Worm (Caenorhabditis elegans): Measurements from ENCODE around the gene R166.3.

R166.3 gene

ce11 chrII:10537988-10538387 is 1.1 kb downstream of the R166.3 start:
- TF ChIP-seq nhr-76 (tag; optimal IDR thresholded peaks at IDR 0.05) (no peak), bed-3 (GFP tag; optimal IDR thresholded peaks at IDR 0.05) (no peak), pha-4 (tag; optimal IDR thresholded peaks at IDR 0.05) (no peak)

DNA sequence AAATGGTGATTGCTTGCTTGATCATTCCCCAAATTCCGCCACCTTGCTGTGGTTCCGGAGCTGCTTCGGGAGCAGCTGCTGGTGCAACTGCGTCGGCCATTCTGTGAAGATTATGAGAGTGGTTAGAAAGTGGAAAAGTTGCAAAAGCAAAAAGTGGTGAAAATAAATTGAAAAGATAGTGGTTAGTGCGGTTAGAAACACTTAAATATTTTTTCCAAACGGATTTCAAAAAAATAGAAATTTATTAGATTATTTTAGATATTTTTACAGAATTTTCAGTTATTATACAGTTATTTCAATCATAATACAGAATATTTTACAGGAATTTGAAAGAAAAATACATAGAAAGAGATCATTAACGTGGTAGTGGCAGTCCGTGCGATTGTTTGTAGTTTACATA is 1.6 kb downstream of the R166.3 start, which contains the start of gene R166.2:
TSS of gene R166.2 (minus strand) at position 101 of the 400 bp plus-strand sequence.
- TF ChIP-seq blmp-1 (tag; optimal IDR thresholded peaks at IDR 0.05) (no peak), ceh-43 (GFP tag; optimal IDR thresholded peaks at IDR 0.05) (no peak), unc-120 (tag; optimal IDR thresholded peaks at IDR 0.05; ENCODE audit: poor library complexity, severe bottlenecking) (no peak), mls-2 (tag; optimal IDR thresholded peaks at IDR 0.05) (no peak), lsy-2 (tag; optimal IDR thresholded peaks at IDR 0.05) (no peak), unc-39 (tag; optimal IDR thresholded peaks at IDR 0.05) (no peak)

DNA sequence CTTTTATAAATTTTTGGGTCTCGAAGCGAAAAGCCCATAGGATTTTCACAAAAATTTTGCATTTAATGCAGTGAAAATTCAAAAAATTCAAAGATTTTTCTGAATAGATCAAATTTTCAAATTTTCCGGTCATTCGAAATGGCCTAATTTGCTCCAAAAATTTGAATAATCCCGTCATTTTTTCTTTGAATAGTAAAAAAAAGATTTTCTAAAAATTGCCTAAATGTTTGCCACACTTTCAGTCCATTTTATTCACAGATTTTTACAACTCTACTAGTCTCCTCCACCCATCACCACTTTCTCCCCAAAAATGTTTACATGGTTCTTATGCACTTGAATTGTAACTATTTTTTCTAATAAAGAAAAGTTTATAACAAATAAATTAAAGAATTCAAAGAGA is 5.1 kb downstream of the R166.3 start:
- TF ChIP-seq unc-62 (GFP tag; optimal IDR thresholded peaks at IDR 0.05) = no peak
- no peak for TF ChIP-seq lsy-2 (tag; optimal IDR thresholded peaks at IDR 0.05)
- no peak for TF ChIP-seq ces-1 (GFP tag; optimal IDR thresholded peaks at IDR 0.05)
- TF ChIP-seq nhr-237 (tag; optimal IDR thresholded peaks at IDR 0.05) = no peak
- no peak for TF ChIP-seq nhr-12 (tag; optimal IDR thresholded peaks at IDR 0.05)
- TF ChIP-seq lin-13 (tag; optimal IDR thresholded peaks at IDR 0.05) = no peak
- TF ChIP-seq unc-39 (tag; optimal IDR thresholded peaks at IDR 0.05) = no peak
- TF ChIP-seq mab-5 (tag; optimal IDR thresholded peaks at IDR 0.05) = no peak
- TF ChIP-seq nhr-2 (tag; optimal IDR thresholded peaks at IDR 0.05) = no peak
- no peak for TF ChIP-seq mls-2 (tag; optimal IDR thresholded peaks at IDR 0.05)
- TF ChIP-seq elt-3 (tag; optimal IDR thresholded peaks at IDR 0.05) = no peak
- TF ChIP-seq tbx-8 (GFP tag; optimal IDR thresholded peaks at IDR 0.05) = no peak
- TF ChIP-seq sptf-1 (tag; optimal IDR thresholded peaks at IDR 0.05) = no peak
- TF ChIP-seq unc-120 (tag; optimal IDR thresholded peaks at IDR 0.05; ENCODE audit: poor library complexity, severe bottlenecking) = no peak

ce11 chrII:10531604-10532003 is 7.5 kb downstream of the R166.3 start:
- TF ChIP-seq ces-1 (GFP tag; optimal IDR thresholded peaks at IDR 0.05) (no peak), snpc-4 (tag; optimal IDR thresholded peaks at IDR 0.05) (no peak), elt-1 (tag; optimal IDR thresholded peaks at IDR 0.05; ENCODE audit: borderline replicate concordance, insufficient read depth) (no peak), nhr-12 (tag; optimal IDR thresholded peaks at IDR 0.05) (no peak), drap-1 (GFP tag; optimal IDR thresholded peaks at IDR 0.05) (no peak), blmp-1 (tag; optimal IDR thresholded peaks at IDR 0.05) (no peak), ceh-43 (GFP tag; optimal IDR thresholded peaks at IDR 0.05) (no peak), sem-2 (GFP tag; optimal IDR thresholded peaks at IDR 0.05) (no peak), nhr-76 (tag; optimal IDR thresholded peaks at IDR 0.05) (no peak), tbx-8 (GFP tag; optimal IDR thresholded peaks at IDR 0.05) (no peak), zip-8 (tag; optimal IDR thresholded peaks at IDR 0.05) (no peak), sptf-1 (tag; optimal IDR thresholded peaks at IDR 0.05) (no peak)

ce11 chrII:10530907-10531306 is 8.2 kb downstream of the R166.3 start:
- TF ChIP-seq nhr-237 (tag; optimal IDR thresholded peaks at IDR 0.05) (no peak), hlh-1 (tag; optimal IDR thresholded peaks at IDR 0.05) (no peak), mab-5 (tag; optimal IDR thresholded peaks at IDR 0.05) (no peak), ham-2 (GFP tag; optimal IDR thresholded peaks at IDR 0.05) (no peak), M03D4.4 (tag; optimal IDR thresholded peaks at IDR 0.05) (no peak), unc-62 (GFP tag; optimal IDR thresholded peaks at IDR 0.05) (no peak), drap-1 (GFP tag; optimal IDR thresholded peaks at IDR 0.05) (no peak), nhr-2 (tag; optimal IDR thresholded peaks at IDR 0.05) (no peak), elt-3 (tag; optimal IDR thresholded peaks at IDR 0.05) (no peak), ztf-11 (tag; optimal IDR thresholded peaks at IDR 0.05) (no peak), ceh-43 (GFP tag; optimal IDR thresholded peaks at IDR 0.05) (no peak), ces-1 (GFP tag; optimal IDR thresholded peaks at IDR 0.05) (no peak), mls-2 (tag; optimal IDR thresholded peaks at IDR 0.05) (no peak), nhr-12 (tag; optimal IDR thresholded peaks at IDR 0.05) (no peak), mep-1 (tag; optimal IDR thresholded peaks at IDR 0.05) (no peak), pha-4 (tag; optimal IDR thresholded peaks at IDR 0.05) (no peak), sptf-1 (tag; optimal IDR thresholded peaks at IDR 0.05) (no peak)

- TF ChIP-seq mls-2 (tag; optimal IDR thresholded peaks at IDR 0.05) (no peak), elt-1 (tag; optimal IDR thresholded peaks at IDR 0.05; ENCODE audit: borderline replicate concordance, insufficient read depth) (no peak), lsy-2 (tag; optimal IDR thresholded peaks at IDR 0.05) (no peak), unc-120 (tag; optimal IDR thresholded peaks at IDR 0.05; ENCODE audit: poor library complexity, severe bottlenecking) (no peak)
Observed at ce11 chrII:10529218-10529751, 9.8 kb downstream of the R166.3 start.
